Worm (Caenorhabditis elegans) whole organism, young adult: ENCODE data around the gene srr-8.

Experiments used
- B0019.2 ChIP-seq: fragments of 200-800 bp; sonication (Bioruptor generic); conservative IDR thresholded peaks from 2 replicates; pipeline ENCODE4 v1.3.6; 2022; ENCODE audit warnings: missing genetic modification reagents, missing genetic modification characterization, missing compliant biosample characterization
- B0261.1 ChIP-seq: sonication (generic microtip); optimal IDR thresholded peaks from 2 replicates; lab custom pipeline; 2016; ENCODE audit warnings: mild to moderate bottlenecking, missing genetic modification characterization, moderate library complexity, missing compliant biosample characterization
- D2030.7 ChIP-seq: fragments of 200-800 bp; sonication (Bioruptor generic); IDR thresholded peaks from 2 replicates; pipeline ENCODE4 v1.3.6; 2022; ENCODE audit warnings: missing genetic modification reagents, missing genetic modification characterization, missing compliant biosample characterization
- F10E7.11 ChIP-seq: sonication (generic microtip); optimal IDR thresholded peaks from 2 replicates; lab custom pipeline; 2017; ENCODE audit warnings: mild to moderate bottlenecking, missing genetic modification characterization, moderate library complexity, missing compliant biosample characterization
- F22D6.2 ChIP-seq: sonication (generic microtip); optimal IDR thresholded peaks from 2 replicates; lab custom pipeline; 2016; ENCODE audit warnings: mild to moderate bottlenecking, missing genetic modification characterization, missing compliant biosample characterization
- F39B2.1 ChIP-seq: fragments of 200-800 bp; sonication (Bioruptor generic); IDR thresholded peaks from 2 replicates; pipeline ENCODE4 v1.3.6; 2022; ENCODE audit warnings: missing genetic modification reagents, missing genetic modification characterization, missing compliant biosample characterization
- F57A8.1 ChIP-seq: fragments of 200-800 bp; sonication (Bioruptor generic); optimal IDR thresholded peaks from 2 replicates; lab custom pipeline; 2018; ENCODE audit warnings: mild to moderate bottlenecking, missing genetic modification characterization, moderate library complexity, missing compliant biosample characterization
- K11D2.4 ChIP-seq: fragments of 200-800 bp; sonication (Bioruptor generic); IDR thresholded peaks from 2 replicates; pipeline ENCODE4 v1.3.6; 2022; ENCODE audit warnings: missing genetic modification reagents, missing genetic modification characterization, missing compliant biosample characterization
- K12H6.12 ChIP-seq: fragments of 200-800 bp; sonication (Bioruptor generic); optimal IDR thresholded peaks from 2 replicates; lab custom pipeline; 2018; ENCODE audit warnings: mild to moderate bottlenecking, missing genetic modification characterization, missing compliant biosample characterization
- T26A5.8 ChIP-seq: sonication (generic microtip); optimal IDR thresholded peaks from 2 replicates; lab custom pipeline; 2016; ENCODE audit warnings: missing genetic modification characterization, missing compliant biosample characterization
- ZK185.1 ChIP-seq: sonication (generic microtip); optimal IDR thresholded peaks from 2 replicates; lab custom pipeline; 2016; ENCODE audit warnings: mild to moderate bottlenecking, missing genetic modification characterization, missing compliant biosample characterization; ENCODE audit not compliant: poor library complexity, severe bottlenecking
- ama-1 ChIP-seq, 3 experiments: fragments of 150-350 bp in 1 of 3; sonication (generic microtip) in 2 of 3; optimal IDR thresholded peaks; 2 replicates each; lab custom pipeline; 2014 to 2018; ENCODE audit warnings: missing biosample characterization in 2 of 3, missing genetic modification characterization in 2 of 3, missing genetic modification reagents in 2 of 3
- aptf-2 ChIP-seq: fragments of 200-800 bp; sonication (Bioruptor generic); conservative IDR thresholded peaks from 2 replicates; pipeline ENCODE4 v1.3.6; 2022; ENCODE audit warnings: missing genetic modification reagents, missing genetic modification characterization, missing compliant biosample characterization
- atf-7 ChIP-seq: sonication (generic microtip); optimal IDR thresholded peaks from 2 replicates; lab custom pipeline; 2017; ENCODE audit warnings: mild to moderate bottlenecking, missing genetic modification characterization, missing compliant biosample characterization
- athp-1 ChIP-seq: sonication (generic microtip); optimal IDR thresholded peaks from 2 replicates; lab custom pipeline; 2017; ENCODE audit warnings: mild to moderate bottlenecking, missing genetic modification characterization, missing compliant biosample characterization
- bed-1 ChIP-seq: fragments of 200-800 bp; sonication (Bioruptor generic); IDR thresholded peaks from 2 replicates; pipeline ENCODE4 v1.3.6; 2022; ENCODE audit warnings: missing genetic modification reagents, missing genetic modification characterization, missing compliant biosample characterization
- bed-2 ChIP-seq: fragments of 200-800 bp; sonication (Bioruptor generic); IDR thresholded peaks from 2 replicates; pipeline ENCODE4 v1.3.6; 2022; ENCODE audit warnings: missing genetic modification reagents, missing genetic modification characterization, missing compliant biosample characterization
- cebp-1 ChIP-seq, 2 experiments: fragments of 200-800 bp in 1 of 2; sonication (Bioruptor generic) in 1 of 2; sonication (generic microtip) in 1 of 2; IDR thresholded peaks in 1 of 2; optimal IDR thresholded peaks in 1 of 2; 2 replicates each; pipeline versions ENCODE4 v1.3.6 to Lab custom; 2017 to 2022; ENCODE audit warnings: missing compliant biosample characterization in 2 of 2, missing genetic modification characterization in 2 of 2, mild to moderate bottlenecking in 1 of 2, missing genetic modification reagents in 1 of 2, moderate library complexity in 1 of 2
- cebp-2 ChIP-seq: fragments of 200-800 bp; sonication (Bioruptor generic); IDR thresholded peaks from 2 replicates; pipeline ENCODE4 v1.3.6; 2022; ENCODE audit warnings: missing genetic modification characterization, missing compliant biosample characterization
- ceh-58 ChIP-seq: fragments of 200-800 bp; sonication (Bioruptor generic); IDR thresholded peaks from 2 replicates; pipeline ENCODE4 v1.3.6; 2022; ENCODE audit warnings: missing genetic modification characterization, missing compliant biosample characterization
- ceh-91 ChIP-seq: fragments of 200-800 bp; sonication (Bioruptor generic); IDR thresholded peaks from 2 replicates; pipeline ENCODE4 v1.3.6; 2022; ENCODE audit warnings: missing genetic modification reagents, missing genetic modification characterization, missing compliant biosample characterization
- hmg-20 ChIP-seq: fragments of 200-800 bp; sonication (Bioruptor generic); IDR thresholded peaks from 2 replicates; pipeline ENCODE4 v1.3.6; 2022; ENCODE audit warnings: missing genetic modification reagents, missing genetic modification characterization, missing compliant biosample characterization
- hrde-1 ChIP-seq: sonication (generic microtip); optimal IDR thresholded peaks from 2 replicates; lab custom pipeline; 2016; ENCODE audit warnings: missing genetic modification characterization, mild to moderate bottlenecking, missing compliant biosample characterization, moderate library complexity, missing genotype, missing genetic modification reagents, borderline replicate concordance
- lag-1 ChIP-seq: fragments of 200-800 bp; sonication (Bioruptor generic); IDR thresholded peaks from 2 replicates; pipeline ENCODE4 v1.3.6; 2022; ENCODE audit warnings: missing genetic modification reagents, missing genetic modification characterization, missing compliant biosample characterization
- lsl-1 ChIP-seq: fragments of 200-800 bp; sonication (Bioruptor generic); optimal IDR thresholded peaks from 2 replicates; lab custom pipeline; 2018; ENCODE audit warnings: mild to moderate bottlenecking, missing genetic modification characterization, moderate library complexity, missing compliant biosample characterization
- lsy-27 ChIP-seq: sonication (generic microtip); optimal IDR thresholded peaks from 2 replicates; lab custom pipeline; 2017; ENCODE audit warnings: missing genetic modification characterization, mild to moderate bottlenecking, missing compliant biosample characterization, antibody characterized with exemption, missing genotype, borderline replicate concordance; ENCODE audit not compliant: insufficient read depth
- nfyb-1 ChIP-seq: fragments of 200-800 bp; sonication (Bioruptor generic); IDR thresholded peaks from 2 replicates; pipeline ENCODE4 v1.3.6; 2022; ENCODE audit warnings: missing genetic modification reagents, missing genetic modification characterization, missing compliant biosample characterization
- nhr-27 ChIP-seq: fragments of 200-800 bp; sonication (Bioruptor generic); optimal IDR thresholded peaks from 2 replicates; lab custom pipeline; 2018; ENCODE audit warnings: mild to moderate bottlenecking, missing genetic modification characterization, moderate library complexity, missing compliant biosample characterization
- nhr-90 ChIP-seq: sonication (generic microtip); optimal IDR thresholded peaks from 2 replicates; lab custom pipeline; 2016; ENCODE audit warnings: missing genotype, mild to moderate bottlenecking, missing genetic modification characterization, missing compliant biosample characterization
- repo-1 ChIP-seq: sonication (generic microtip); optimal IDR thresholded peaks from 2 replicates; lab custom pipeline; 2017; ENCODE audit warnings: mild to moderate bottlenecking, missing genetic modification characterization, missing compliant biosample characterization
- sdz-38 ChIP-seq: sonication (generic microtip); optimal IDR thresholded peaks from 2 replicates; lab custom pipeline; 2016; ENCODE audit warnings: missing genotype, missing genetic modification characterization, missing compliant biosample characterization
- snpc-3.4 ChIP-seq: sonication (generic microtip); optimal IDR thresholded peaks from 2 replicates; lab custom pipeline; 2017; ENCODE audit warnings: missing genetic modification characterization, mild to moderate bottlenecking, missing compliant biosample characterization, antibody characterized with exemption, moderate library complexity, missing genotype, missing genetic modification reagents
- tlf-1 ChIP-seq: fragments of 200-800 bp; sonication (Bioruptor generic); optimal IDR thresholded peaks from 2 replicates; lab custom pipeline; 2018; ENCODE audit warnings: mild to moderate bottlenecking, missing genetic modification characterization, missing compliant biosample characterization
- unc-62 ChIP-seq: fragments of 150-350 bp; optimal IDR thresholded peaks from 2 replicates; lab custom pipeline; 2014; ENCODE audit warnings: missing biosample characterization, missing genetic modification reagents, missing genetic modification characterization
- xnd-1 ChIP-seq: sonication (generic microtip); optimal IDR thresholded peaks from 2 replicates; lab custom pipeline; 2016; ENCODE audit warnings: missing genotype, missing genetic modification reagents, missing genetic modification characterization, missing compliant biosample characterization
- ztf-18 ChIP-seq: sonication (generic microtip); optimal IDR thresholded peaks from 2 replicates; lab custom pipeline; 2016; ENCODE audit warnings: missing genotype, mild to moderate bottlenecking, missing genetic modification characterization, missing compliant biosample characterization
- ztf-25 ChIP-seq: fragments of 200-800 bp; sonication (Bioruptor generic); IDR thresholded peaks from 2 replicates; pipeline ENCODE4 v1.3.6; 2022; ENCODE audit warnings: missing genetic modification reagents, missing genetic modification characterization, missing compliant biosample characterization
- ztf-28 ChIP-seq: fragments of 200-800 bp; sonication (Bioruptor generic); IDR thresholded peaks from 2 replicates; pipeline ENCODE4 v1.3.6; 2022; ENCODE audit warnings: missing genetic modification reagents, missing genetic modification characterization, missing compliant biosample characterization

Gene srr-8

ce11 chrV:5035058-5035457 is 33.6 kb downstream of the srr-8 start, which contains the start of gene K11D12.6 (continued):
- no peak for TF ChIP-seq ceh-91
- no peak for TF ChIP-seq lsl-1 (GFP tag; lab: Kevin White, UChicago)

- TF ChIP-seq ama-1 (optimal IDR thresholded peaks at IDR 0.05; lab: Kevin White, UChicago): no peak
- TF ChIP-seq ama-1 (GFP tag; optimal IDR thresholded peaks at IDR 0.05; lab: Kevin White, UChicago): no peak
- TF ChIP-seq K11D2.4 (GFP tag; lab: Robert Waterston, UW): no peak
- no peak for TF ChIP-seq sdz-38 (tag; lab: Kevin White, UChicago)
- TF ChIP-seq K12H6.12 (tag; lab: Kevin White, UChicago): no peak
- no peak for TF ChIP-seq ztf-18
- TF ChIP-seq ZK185.1 (tag; lab: Kevin White, UChicago): no peak
- TF ChIP-seq lag-1: no peak
- no peak for TF ChIP-seq athp-1 (tag; lab: Kevin White, UChicago)
- no peak for TF ChIP-seq hmg-20 (GFP tag; lab: Robert Waterston, UW)
- TF ChIP-seq ceh-91: no peak
- TF ChIP-seq B0261.1 (tag; lab: Kevin White, UChicago): no peak
- TF ChIP-seq unc-62: no peak
- TF ChIP-seq F57A8.1 (GFP tag; lab: Kevin White, UChicago): no peak
- TF ChIP-seq nhr-27: no peak
- no peak for TF ChIP-seq ztf-25
- no peak for TF ChIP-seq snpc-3.4 (tag; lab: Kevin White, UChicago)
Observed at ce11 chrV:5036364-5036763, 34.9 kb downstream of the srr-8 start, which contains the start of gene K11D12.7. TSS of gene K11D12.7 (minus strand) at chrV:5036464.

- TF ChIP-seq nfyb-1 (GFP tag; lab: Robert Waterston, UW) (no peak), bed-2 (GFP tag; lab: Robert Waterston, UW) (no peak), sdz-38 (tag; lab: Kevin White, UChicago) (no peak), lsy-27 (no peak), F22D6.2 (no peak), tlf-1 (GFP tag; lab: Kevin White, UChicago) (no peak), nhr-90 (tag; lab: Kevin White, UChicago) (no peak), ztf-18 (no peak), F39B2.1 (GFP tag; lab: Robert Waterston, UW) (no peak), ceh-58 (GFP tag; lab: Robert Waterston, UW) (no peak), T26A5.8 (no peak), nhr-27 (no peak), xnd-1 (tag; lab: Kevin White, UChicago) (no peak), lsl-1 (GFP tag; lab: Kevin White, UChicago) (no peak), hmg-20 (GFP tag; lab: Robert Waterston, UW) (no peak), ztf-28 (GFP tag; lab: Robert Waterston, UW) (no peak), B0019.2 (GFP tag; lab: Robert Waterston, UW) (no peak), cebp-2 (GFP tag; lab: Robert Waterston, UW) (no peak), ZK185.1 (tag; lab: Kevin White, UChicago) (no peak), F10E7.11 (tag; lab: Kevin White, UChicago) (no peak)
- TF ChIP-seq, all 124 proteins: peak for 0
Observed at ce11 chrV:5038449-5038848, 37.0 kb downstream of the srr-8 start.

- TF ChIP-seq repo-1 (tag; lab: Kevin White, UChicago): no peak
- no peak for TF ChIP-seq atf-7 (tag; lab: Kevin White, UChicago)
- TF ChIP-seq aptf-2: no peak
- TF ChIP-seq D2030.7 (GFP tag; lab: Robert Waterston, UW): no peak
- no peak for TF ChIP-seq hrde-1
- TF ChIP-seq tlf-1 (GFP tag; lab: Kevin White, UChicago): no peak
- TF ChIP-seq F10E7.11 (tag; lab: Kevin White, UChicago): no peak
- TF ChIP-seq snpc-3.4 (tag; lab: Kevin White, UChicago): no peak
- TF ChIP-seq cebp-1 (GFP tag; IDR thresholded peaks at IDR 0.05; lab: Robert Waterston, UW): no peak
- no peak for TF ChIP-seq cebp-1 (tag; optimal IDR thresholded peaks at IDR 0.05; lab: Kevin White, UChicago)
- TF ChIP-seq hmg-20 (GFP tag; lab: Robert Waterston, UW): no peak
- TF ChIP-seq cebp-2 (GFP tag; lab: Robert Waterston, UW): no peak
- TF ChIP-seq bed-1 (GFP tag; lab: Robert Waterston, UW): no peak
Observed at ce11 chrV:5039559-5039958, 38.1 kb downstream of the srr-8 start, which contains the start of gene K11D12.11. TSS of gene K11D12.11 (minus strand) at chrV:5039600.
